Fruit fly (Drosophila melanogaster) whole organism: Measurements from ENCODE around the gene CG6565.
A peak's percentile ranks its signal among the peaks of the same experiment; 100 is the strongest.

Experiments used
- CG8478 ChIP-seq: fragments of >200 bp; optimal IDR thresholded peaks from 2 replicates; lab custom pipeline; 2018; ENCODE audit warnings: inconsistent platforms
- Dll ChIP-seq: fragments of >200 bp; optimal IDR thresholded peaks from 2 replicates; lab custom pipeline; 2017
- pan ChIP-seq: fragments of >200 bp; optimal IDR thresholded peaks from 2 replicates; lab custom pipeline; 2017
- psq ChIP-seq: fragments of >200 bp; optimal IDR thresholded peaks from 2 replicates; lab custom pipeline; 2017

DNA sequence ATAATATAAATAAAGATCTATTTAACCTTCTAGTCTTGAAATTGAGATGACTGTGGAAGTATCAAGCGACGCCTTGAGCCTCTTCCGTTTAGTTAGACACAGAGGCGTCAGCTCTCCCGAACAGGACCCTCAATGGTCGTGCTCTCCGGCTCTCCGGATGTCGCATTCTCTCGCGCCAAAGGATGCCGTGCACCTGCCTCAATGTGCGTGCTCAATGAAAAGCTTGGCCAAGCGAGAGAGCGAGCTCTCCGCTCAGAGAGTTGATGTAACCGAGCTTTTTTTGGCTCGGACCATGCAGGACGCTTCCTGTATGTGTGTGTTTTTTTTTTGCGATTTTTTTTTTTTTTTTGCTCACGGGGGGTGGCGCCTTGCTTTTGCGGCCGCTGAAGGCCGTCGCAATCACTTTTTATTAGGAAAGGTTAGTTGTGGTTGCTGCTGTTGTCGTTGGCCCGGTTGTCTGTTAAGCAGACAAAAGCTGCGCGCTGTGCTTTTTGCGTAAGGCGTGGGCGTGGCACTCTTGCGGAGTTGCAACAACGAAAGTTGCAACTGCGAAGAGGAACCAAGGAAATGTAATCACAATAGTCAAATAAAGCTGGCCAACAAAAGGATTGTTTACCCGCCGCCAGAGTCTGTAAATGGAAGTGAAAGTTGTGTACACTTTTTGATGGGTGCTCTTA is 41.8 kb upstream of the CG6565 start:
- TF ChIP-seq CG8478 (lab: Kevin White, UChicago) (no peak), Dll (lab: Kevin White, UChicago) (peak; percentile 62), psq (lab: Kevin White, UChicago) (no peak), pan (lab: Kevin White, UChicago) (no peak)
